Worm (Caenorhabditis elegans) whole organism, midembryonic: Measurements from ENCODE around the gene nhr-190.

Source experiments
- flt-1 ChIP-seq: fragments of 200-800 bp; sonication (Bioruptor generic); IDR thresholded peaks from 2 replicates; pipeline ENCODE4 v1.3.6; 2022; ENCODE audit warnings: missing genetic modification characterization, missing compliant biosample characterization
- tab-1 ChIP-seq: fragments of 200-800 bp; sonication (Bioruptor generic); IDR thresholded peaks from 2 replicates; pipeline ENCODE4 v1.3.6; 2022; ENCODE audit warnings: missing genetic modification characterization, missing compliant biosample characterization
- ztf-23 ChIP-seq: fragments of 200-800 bp; sonication (Bioruptor generic); IDR thresholded peaks from 2 replicates; pipeline ENCODE4 v1.3.6; 2022; ENCODE audit warnings: missing genetic modification reagents, missing genetic modification characterization, missing compliant biosample characterization

- no peak for TF ChIP-seq flt-1 (GFP tag; lab: Robert Waterston, UW)
- TF ChIP-seq tab-1 (GFP tag; lab: Robert Waterston, UW) = no peak
- TF ChIP-seq ztf-23 (GFP tag; lab: Robert Waterston, UW) = no peak
These were observed 39.3 kb upstream of the nhr-190 start, which contains the start of gene srx-23 for ce11 chrV:682031-682430.
